Worm (Caenorhabditis elegans) whole organism, L2 larva: ENCODE results near the gene sdhb-1.

ENCODE experiments used
- elt-3 ChIP-seq: sonication (generic microtip); optimal IDR thresholded peaks from 2 replicates; lab custom pipeline; 2017; ENCODE audit warnings: missing biosample characterization, missing genetic modification characterization
- fos-1 ChIP-seq: fragments of 150-350 bp; optimal IDR thresholded peaks from 2 replicates; lab custom pipeline; 2014; ENCODE audit warnings: missing biosample characterization, missing genetic modification characterization
- lin-13 ChIP-seq: fragments of 150-350 bp; optimal IDR thresholded peaks from 2 replicates; lab custom pipeline; 2014; ENCODE audit warnings: missing biosample characterization, missing genetic modification reagents, missing genetic modification characterization
- nhr-237 ChIP-seq: fragments of 150-350 bp; optimal IDR thresholded peaks from 2 replicates; lab custom pipeline; 2014; ENCODE audit warnings: missing biosample characterization, missing genetic modification characterization
- unc-62 ChIP-seq: fragments of 150-350 bp; optimal IDR thresholded peaks from 2 replicates; lab custom pipeline; 2014; ENCODE audit warnings: missing biosample characterization, missing genetic modification reagents, missing genetic modification characterization

DNA sequence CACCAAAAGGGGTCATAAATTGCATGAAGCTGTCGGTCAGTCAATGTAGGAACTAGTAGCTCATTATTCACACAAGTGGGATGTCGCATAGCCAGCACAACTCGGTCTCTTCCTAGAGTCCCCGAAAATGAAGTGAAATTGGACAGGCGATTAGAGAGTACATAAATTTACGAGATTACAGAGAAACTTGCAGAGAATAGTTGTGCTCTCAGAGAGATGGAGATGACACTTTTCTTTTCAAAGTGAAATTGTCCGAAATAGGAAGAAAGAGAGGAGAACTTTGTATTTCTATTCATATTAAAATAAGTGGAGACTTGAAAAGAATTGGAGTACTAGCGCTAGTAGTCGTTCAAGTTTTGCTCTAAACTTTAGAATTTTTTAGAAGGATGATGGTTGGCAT lies 47.0 kb downstream of the sdhb-1 start:
- TF ChIP-seq nhr-237 (tag; lab: Kevin White, UChicago) (no peak), lin-13 (GFP tag; lab: Kevin White, UChicago) (no peak), fos-1 (tag; lab: Kevin White, UChicago) (no peak), unc-62 (no peak), elt-3 (tag; lab: Kevin White, UChicago) (no peak)
